Fruit fly (Drosophila melanogaster): ENCODE results near the gene CG15459.

dm6 chrX:20389633-20390032 is 23.7 kb downstream of the CG15459 start:
- TF ChIP-seq CG18764 (GFP tag; optimal IDR thresholded peaks at IDR 0.05) (no peak), PHDP (tag; optimal IDR thresholded peaks at IDR 0.05) (no peak), CrebB (tag; optimal IDR thresholded peaks at IDR 0.05) (no peak), Atf3 (GFP tag; optimal IDR thresholded peaks at IDR 0.05) (no peak), shn (GFP tag; optimal IDR thresholded peaks at IDR 0.05) (no peak), insv (GFP tag; optimal IDR thresholded peaks at IDR 0.05) (no peak), Sin3A (optimal IDR thresholded peaks at IDR 0.05) (no peak), CG11093 (GFP tag; IDR thresholded peaks at IDR 0.05) (no peak), pan (optimal IDR thresholded peaks at IDR 0.05) (no peak), pan (GFP tag; optimal IDR thresholded peaks at IDR 0.05 in 1 of 2, IDR thresholded peaks at IDR 0.05 in 1 of 2) (no peak), vfl (GFP tag; optimal IDR thresholded peaks at IDR 0.05) (no peak), zen (tag; optimal IDR thresholded peaks at IDR 0.05) (peak; percentile 2), caup (GFP tag; optimal IDR thresholded peaks at IDR 0.05; ENCODE audit: severe bottlenecking) (no peak)
